Fruit fly (Drosophila melanogaster): ENCODE results near the gene CG6138.

Gene CG6138

DNA sequence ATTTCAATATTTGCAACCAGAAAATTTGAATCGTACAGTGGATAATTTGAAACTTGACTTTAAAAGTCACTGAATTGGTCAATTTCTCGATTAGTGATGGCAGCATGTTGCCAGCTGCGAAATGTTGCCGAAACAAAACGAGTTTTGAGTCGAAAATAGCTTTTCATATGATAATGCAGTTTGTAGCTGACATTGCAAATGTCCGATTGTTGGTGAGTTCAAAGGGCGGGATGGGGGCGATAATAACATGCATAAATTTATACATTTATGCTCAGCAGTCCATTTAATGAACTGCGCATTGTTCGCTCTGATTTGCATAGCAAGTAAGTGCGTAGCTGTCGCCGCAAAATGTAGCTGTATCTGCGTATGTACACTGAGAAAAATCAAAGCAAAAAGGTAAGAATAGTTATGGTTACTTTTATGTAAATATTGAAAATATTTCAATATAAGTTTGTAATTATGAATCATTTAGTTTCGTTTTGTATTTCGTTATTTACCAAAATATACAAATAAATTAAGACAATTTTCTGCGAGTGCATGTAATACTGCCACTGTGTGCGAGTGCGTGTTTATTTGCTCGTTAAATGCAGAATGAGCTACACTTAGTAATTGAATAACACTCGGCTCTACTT is 40.0 kb upstream of the CG6138 start, which contains the start of gene Lip4 (continued):
- TF ChIP-seq CG17612 (GFP tag; IDR thresholded peaks at IDR 0.05) (peak; percentile 43; the same call in 1 of the 2 replicates), her (GFP tag; optimal IDR thresholded peaks at IDR 0.05) (no peak), CG2875 (GFP tag; optimal IDR thresholded peaks at IDR 0.05) (peak; percentile 38), cwo (GFP tag; optimal IDR thresholded peaks at IDR 0.05) (peak; percentile 65), tup (GFP tag; optimal IDR thresholded peaks at IDR 0.05) (peak; percentile 31), ERR (GFP tag; optimal IDR thresholded peaks at IDR 0.05) (no peak), rib (GFP tag; IDR thresholded peaks at IDR 0.05) (no peak), CG18262 (tag; optimal IDR thresholded peaks at IDR 0.05) (peak; percentile 73), CG11504 (tag; optimal IDR thresholded peaks at IDR 0.05) (peak; percentile 95), sr (GFP tag; IDR thresholded peaks at IDR 0.05) (no peak), en (GFP tag; optimal IDR thresholded peaks at IDR 0.05) (peak; percentile 8), CG3281 (GFP tag; optimal IDR thresholded peaks at IDR 0.05) (peak; percentile 77), slp2 (GFP tag; optimal IDR thresholded peaks at IDR 0.05) (no peak), CG30403 (GFP tag; optimal IDR thresholded peaks at IDR 0.05) (peak; percentile 79), Usf (GFP tag; optimal IDR thresholded peaks at IDR 0.05) (no peak), GATAe (GFP tag; conservative IDR thresholded peaks at IDR 0.05) (no peak), CG8089 (GFP tag; optimal IDR thresholded peaks at IDR 0.05) (peak; percentile 42), Gsc (GFP tag; IDR thresholded peaks at IDR 0.05) (no peak), fu2 (GFP tag; optimal IDR thresholded peaks at IDR 0.05) (peak; percentile 14), Rfx (GFP tag; IDR thresholded peaks at IDR 0.05) (peak; percentile 79), CG18476 (GFP tag; optimal IDR thresholded peaks at IDR 0.05) (peak; percentile 59), grn (GFP tag; optimal IDR thresholded peaks at IDR 0.05) (no peak), hbn (GFP tag; IDR thresholded peaks at IDR 0.05; ENCODE audit: partially characterized antibody) (no peak), CG9817 (tag; optimal IDR thresholded peaks at IDR 0.05) (peak; percentile 61), lola (GFP tag; optimal IDR thresholded peaks at IDR 0.05) (peak in 1 of 3 experiments; percentile 53), z (GFP tag; IDR thresholded peaks at IDR 0.05) (no peak), tx (GFP tag; optimal IDR thresholded peaks at IDR 0.05) (peak; percentile 8), NK7.1 (GFP tag; optimal IDR thresholded peaks at IDR 0.05) (peak; percentile 22), CG34224 (GFP tag; IDR thresholded peaks at IDR 0.05; ENCODE audit: partially characterized antibody) (no peak), B-H1 (GFP tag; IDR thresholded peaks at IDR 0.05) (peak; percentile 64), pb (GFP tag; optimal IDR thresholded peaks at IDR 0.05) (no peak), CG4404 (GFP tag; IDR thresholded peaks at IDR 0.05) (peak; percentile 72), onecut (GFP tag; IDR thresholded peaks at IDR 0.05) (peak; percentile 38), CG7786 (GFP tag; optimal IDR thresholded peaks at IDR 0.05) (no peak), dan (GFP tag; IDR thresholded peaks at IDR 0.05) (no peak), CG6175 (GFP tag; IDR thresholded peaks at IDR 0.05) (no peak; the same call in 2 of the 3 replicates), CG16813 (GFP tag; IDR thresholded peaks at IDR 0.05; ENCODE audit: partially characterized antibody) (no peak), ac (GFP tag; optimal IDR thresholded peaks at IDR 0.05) (peak; percentile 3), CG14050 (GFP tag; IDR thresholded peaks at IDR 0.05) (peak; percentile 66; the same call in 2 of the 3 replicates), Vsx1 (GFP tag; optimal IDR thresholded peaks at IDR 0.05) (no peak), CG11398 (GFP tag; optimal IDR thresholded peaks at IDR 0.05) (no peak), CG9797 (GFP tag; optimal IDR thresholded peaks at IDR 0.05) (no peak), CG4820 (GFP tag; optimal IDR thresholded peaks at IDR 0.05) (peak; percentile 62), Doc3 (GFP tag; IDR thresholded peaks at IDR 0.05; ENCODE audit: partially characterized antibody) (no peak), ab (GFP tag; optimal IDR thresholded peaks at IDR 0.05) (no peak), CG13624 (GFP tag; optimal IDR thresholded peaks at IDR 0.05) (peak; percentile 40), CG4707 (GFP tag; optimal IDR thresholded peaks at IDR 0.05) (no peak), trh (GFP tag; optimal IDR thresholded peaks at IDR 0.05) (peak; percentile 49), cad (GFP tag; optimal IDR thresholded peaks at IDR 0.05) (no peak), cas (GFP tag; IDR thresholded peaks at IDR 0.05) (peak; percentile 55; the same call in 1 of the 2 replicates)

All from whole organism, embryonic.